Fruit fly (Drosophila melanogaster) whole organism, embryonic: ENCODE data around the gene Taf10.

Source experiments
- Antp ChIP-seq: fragments of 200-800 bp; sonication (Bioruptor generic); optimal IDR thresholded peaks from 3 replicates; lab custom pipeline; 2016; ENCODE audit warnings: missing biosample characterization, missing genetic modification characterization
- BEAF-32 ChIP-seq: fragments of 200-800 bp; sonication (Bioruptor generic); optimal IDR thresholded peaks from 3 replicates; lab custom pipeline; 2017; ENCODE audit warnings: missing biosample characterization, missing genetic modification characterization, mild to moderate bottlenecking, moderate library complexity, missing genetic modification reagents
- CG10274 ChIP-seq: fragments of 200-800 bp; sonication (Bioruptor generic); optimal IDR thresholded peaks from 3 replicates; lab custom pipeline; 2017; ENCODE audit warnings: missing biosample characterization, mild to moderate bottlenecking, missing genetic modification characterization
- CG10654 ChIP-seq: fragments of 200-800 bp; sonication (Bioruptor generic); optimal IDR thresholded peaks from 2 replicates; lab custom pipeline; 2016; ENCODE audit warnings: missing biosample characterization, missing genetic modification characterization
- CG11504 ChIP-seq: fragments of 200-800 bp; sonication (Bioruptor generic); optimal IDR thresholded peaks from 3 replicates; lab custom pipeline; 2019; ENCODE audit warnings: missing biosample characterization, mild to moderate bottlenecking, missing genetic modification characterization, moderate library complexity
- CG1233 ChIP-seq: fragments of 200-800 bp; sonication (Bioruptor generic); optimal IDR thresholded peaks from 4 replicates; lab custom pipeline; 2018; ENCODE audit warnings: missing biosample characterization, mild to moderate bottlenecking, missing genetic modification characterization
- CG12659 ChIP-seq: fragments of 200-800 bp; sonication (Bioruptor generic); optimal IDR thresholded peaks from 3 replicates; lab custom pipeline; 2017; ENCODE audit warnings: mild to moderate bottlenecking, missing biosample characterization, missing genetic modification reagents, missing genetic modification characterization
- CG13296 ChIP-seq: fragments of 200-800 bp; sonication (Bioruptor generic); optimal IDR thresholded peaks from 3 replicates; lab custom pipeline; 2018; ENCODE audit warnings: missing biosample characterization, mild to moderate bottlenecking, missing genetic modification characterization
- CG14667 ChIP-seq: fragments of 200-800 bp; sonication (Bioruptor generic); IDR thresholded peaks from 2 replicates; pipeline ENCODE4 v1.3.6; 2022; ENCODE audit warnings: missing biosample characterization, missing genetic modification characterization
- CG1603 ChIP-seq: fragments of 200-800 bp; sonication (Bioruptor generic); optimal IDR thresholded peaks from 2 replicates; lab custom pipeline; 2019; ENCODE audit warnings: missing biosample characterization, mild to moderate bottlenecking, missing genetic modification characterization, moderate library complexity
- CG16779 ChIP-seq: fragments of 200-800 bp; sonication (Bioruptor generic); IDR thresholded peaks from 2 replicates; pipeline ENCODE4 v1.3.6; 2022; ENCODE audit warnings: missing biosample characterization, missing genetic modification characterization
- CG17612 ChIP-seq: fragments of 200-800 bp; sonication (Bioruptor generic); IDR thresholded peaks from 2 replicates; pipeline ENCODE4 v1.3.6; 2022; ENCODE audit warnings: missing biosample characterization, missing genetic modification characterization
- CG18619 ChIP-seq: fragments of 200-800 bp; sonication (Bioruptor generic); optimal IDR thresholded peaks from 3 replicates; lab custom pipeline; 2017; ENCODE audit warnings: missing biosample characterization, mild to moderate bottlenecking, missing genetic modification characterization
- CG4730 ChIP-seq: fragments of 200-800 bp; sonication (Bioruptor generic); IDR thresholded peaks from 2 replicates; pipeline ENCODE4 v1.3.6; 2022; ENCODE audit warnings: missing biosample characterization, missing genetic modification characterization
- CG6175 ChIP-seq: fragments of 200-800 bp; sonication (Bioruptor generic); IDR thresholded peaks from 3 replicates; pipeline ENCODE4 v1.3.6; 2022; ENCODE audit warnings: missing biosample characterization, missing genetic modification characterization
- CG6765 ChIP-seq: fragments of 200-800 bp; sonication (Bioruptor generic); optimal IDR thresholded peaks from 3 replicates; lab custom pipeline; 2017; ENCODE audit warnings: missing biosample characterization, mild to moderate bottlenecking, missing genetic modification characterization
- CG7556 ChIP-seq: fragments of 200-800 bp; sonication (Bioruptor generic); optimal IDR thresholded peaks from 2 replicates; lab custom pipeline; 2017; ENCODE audit warnings: missing biosample characterization, mild to moderate bottlenecking, missing genetic modification characterization
- CG8359 ChIP-seq: fragments of 200-800 bp; sonication (Bioruptor generic); optimal IDR thresholded peaks from 2 replicates; lab custom pipeline; 2017; ENCODE audit warnings: missing biosample characterization, mild to moderate bottlenecking, missing genetic modification characterization, borderline replicate concordance
- CG9609 ChIP-seq: fragments of 200-800 bp; sonication (Bioruptor generic); optimal IDR thresholded peaks from 3 replicates; lab custom pipeline; 2016; ENCODE audit warnings: missing biosample characterization, missing genetic modification characterization
- CG9932 ChIP-seq: fragments of 200-800 bp; sonication (Bioruptor generic); IDR thresholded peaks from 2 replicates; pipeline ENCODE4 v1.3.6; 2022; ENCODE audit warnings: missing biosample characterization, missing genetic modification characterization
- CHES-1-like ChIP-seq: fragments of 200-800 bp; sonication (Bioruptor generic); optimal IDR thresholded peaks from 2 replicates; lab custom pipeline; 2016; ENCODE audit warnings: missing biosample characterization, missing genetic modification characterization
- Dbx ChIP-seq: fragments of 200-800 bp; sonication (Bioruptor generic); IDR thresholded peaks from 3 replicates; pipeline ENCODE4 v1.3.6; 2022; ENCODE audit warnings: missing biosample characterization, missing genetic modification characterization
- Doc3 ChIP-seq: fragments of 200-800 bp; sonication (Bioruptor generic); IDR thresholded peaks from 3 replicates; pipeline ENCODE4 v1.3.6; 2022; ENCODE audit warnings: missing biosample characterization, missing genetic modification characterization; ENCODE audit not compliant: partially characterized antibody
- HHEX ChIP-seq: fragments of 200-800 bp; sonication (Bioruptor generic); optimal IDR thresholded peaks from 3 replicates; lab custom pipeline; 2017; ENCODE audit warnings: missing biosample characterization, mild to moderate bottlenecking, missing genetic modification characterization, missing genetic modification reagents
- HLH4C ChIP-seq: fragments of 200-800 bp; sonication (Bioruptor generic); IDR thresholded peaks from 3 replicates; pipeline ENCODE4 v1.3.6; 2022; ENCODE audit warnings: missing biosample characterization, missing genetic modification characterization; ENCODE audit not compliant: partially characterized antibody
- Mrtf ChIP-seq: fragments of 200-800 bp; sonication (Bioruptor generic); IDR thresholded peaks from 3 replicates; pipeline ENCODE4 v1.3.6; 2022; ENCODE audit warnings: missing biosample characterization, missing genetic modification characterization
- NC2α ChIP-seq: fragments of 200-800 bp; sonication (Bioruptor generic); optimal IDR thresholded peaks from 2 replicates; lab custom pipeline; 2016; ENCODE audit warnings: missing biosample characterization, missing genetic modification characterization
- NFAT ChIP-seq: fragments of 200-800 bp; sonication (Bioruptor generic); IDR thresholded peaks from 2 replicates; pipeline ENCODE4 v1.3.6; 2022; ENCODE audit warnings: missing biosample characterization, missing genetic modification characterization
- NfI ChIP-seq: fragments of 200-800 bp; sonication (Bioruptor generic); optimal IDR thresholded peaks from 3 replicates; lab custom pipeline; 2018; ENCODE audit warnings: missing biosample characterization, mild to moderate bottlenecking, missing genetic modification characterization, moderate library complexity
- Oli ChIP-seq: fragments of 200-800 bp; sonication (Bioruptor generic); optimal IDR thresholded peaks from 2 replicates; lab custom pipeline; 2018; ENCODE audit warnings: missing biosample characterization, mild to moderate bottlenecking, missing genetic modification characterization, moderate library complexity
- Sox100B ChIP-seq: fragments of 200-800 bp; sonication (Bioruptor generic); optimal IDR thresholded peaks from 3 replicates; lab custom pipeline; 2018; ENCODE audit warnings: missing biosample characterization, mild to moderate bottlenecking, missing genetic modification characterization
- Trl ChIP-seq, 3 experiments: fragments of >200 bp in 2 of 3; fragments of 200-800 bp in 1 of 3; sonication (Bioruptor generic) in 1 of 3; optimal IDR thresholded peaks; 2 replicates in 1 of 3; 3 replicates in 2 of 3; lab custom pipeline; 2016 to 2017; ENCODE audit warnings: missing biosample characterization in 1 of 3, missing genetic modification characterization in 1 of 3
- Xbp1 ChIP-seq: fragments of 200-800 bp; sonication (Bioruptor generic); optimal IDR thresholded peaks from 3 replicates; lab custom pipeline; 2016; ENCODE audit warnings: missing biosample characterization, mild to moderate bottlenecking, missing genetic modification characterization
- bsh ChIP-seq, 2 experiments: fragments of 200-800 bp; sonication (Bioruptor generic); optimal IDR thresholded peaks; 2 replicates each; lab custom pipeline; 2017 to 2018; ENCODE audit warnings: mild to moderate bottlenecking in 2 of 2, missing biosample characterization in 2 of 2, missing genetic modification characterization in 2 of 2, moderate library complexity in 1 of 2
- chif ChIP-seq, 2 experiments: fragments of 200-800 bp; sonication (Bioruptor generic); optimal IDR thresholded peaks; 3 replicates each; lab custom pipeline; 2016; ENCODE audit warnings: missing biosample characterization in 2 of 2, missing genetic modification characterization in 2 of 2
- chinmo ChIP-seq: fragments of 200-800 bp; sonication (Bioruptor generic); IDR thresholded peaks from 4 replicates; pipeline ENCODE4 v1.3.6; 2022; ENCODE audit warnings: missing biosample characterization, missing genetic modification characterization; ENCODE audit not compliant: partially characterized antibody
- cwo ChIP-seq: fragments of 200-800 bp; sonication (Bioruptor generic); optimal IDR thresholded peaks from 3 replicates; lab custom pipeline; 2017; ENCODE audit warnings: missing biosample characterization, missing genetic modification characterization, mild to moderate bottlenecking, moderate library complexity, missing genetic modification reagents
- disco-r ChIP-seq: fragments of 200-800 bp; sonication (Bioruptor generic); optimal IDR thresholded peaks from 2 replicates; lab custom pipeline; 2016; ENCODE audit warnings: missing biosample characterization, missing genetic modification characterization
- dysf ChIP-seq: fragments of 200-800 bp; sonication (Bioruptor generic); IDR thresholded peaks from 3 replicates; pipeline ENCODE4 v1.3.6; 2022; ENCODE audit warnings: missing biosample characterization, missing genetic modification characterization
- esg ChIP-seq: fragments of 200-800 bp; sonication (Bioruptor generic); conservative IDR thresholded peaks from 2 replicates; pipeline ENCODE4 v1.3.6; 2022; ENCODE audit warnings: missing biosample characterization, missing genetic modification characterization
- ftz-f1 ChIP-seq: fragments of 200-800 bp; sonication (Bioruptor generic); optimal IDR thresholded peaks from 2 replicates; lab custom pipeline; 2016; ENCODE audit warnings: missing biosample characterization, missing genetic modification characterization
- nau ChIP-seq: fragments of 200-800 bp; sonication (Bioruptor generic); optimal IDR thresholded peaks from 3 replicates; lab custom pipeline; 2017; ENCODE audit warnings: missing biosample characterization, mild to moderate bottlenecking, missing genetic modification characterization, missing genetic modification reagents
- org-1 ChIP-seq: fragments of 200-800 bp; sonication (Bioruptor generic); optimal IDR thresholded peaks from 2 replicates; lab custom pipeline; 2017; ENCODE audit warnings: missing biosample characterization, missing genetic modification characterization
- otp ChIP-seq: fragments of 200-800 bp; sonication (Bioruptor generic); IDR thresholded peaks from 3 replicates; pipeline ENCODE4, ENCODE4 v1.3.6; 2022; ENCODE audit warnings: missing biosample characterization, missing genetic modification characterization
- pan ChIP-seq, 4 experiments: fragments of >200 bp in 3 of 4; fragments of 200-800 bp in 1 of 4; sonication (Bioruptor generic) in 1 of 4; optimal IDR thresholded peaks in 3 of 4; IDR thresholded peaks in 1 of 4; 2 replicates each; pipeline versions ENCODE4 v1.3.6 to Lab custom; 2017 to 2022; ENCODE audit warnings: missing biosample characterization in 2 of 4, missing genetic modification characterization in 2 of 4, mixed read lengths in 1 of 4
- pzg ChIP-seq: fragments of 200-800 bp; sonication (Bioruptor generic); optimal IDR thresholded peaks from 3 replicates; lab custom pipeline; 2018; ENCODE audit warnings: missing biosample characterization, mild to moderate bottlenecking, missing genetic modification characterization, moderate library complexity
- stc ChIP-seq: fragments of 200-800 bp; sonication (Bioruptor generic); IDR thresholded peaks from 2 replicates; pipeline ENCODE4 v1.3.6; 2022; ENCODE audit warnings: missing biosample characterization, missing genetic modification characterization
- tio ChIP-seq: fragments of 200-800 bp; sonication (Bioruptor generic); optimal IDR thresholded peaks from 2 replicates; lab custom pipeline; 2017; ENCODE audit warnings: missing biosample characterization, missing genetic modification characterization, inconsistent platforms
- zfh2 ChIP-seq: fragments of 200-800 bp; sonication (Bioruptor generic); optimal IDR thresholded peaks from 2 replicates; lab custom pipeline; 2016; ENCODE audit warnings: missing biosample characterization, missing genetic modification characterization

Gene Taf10

DNA sequence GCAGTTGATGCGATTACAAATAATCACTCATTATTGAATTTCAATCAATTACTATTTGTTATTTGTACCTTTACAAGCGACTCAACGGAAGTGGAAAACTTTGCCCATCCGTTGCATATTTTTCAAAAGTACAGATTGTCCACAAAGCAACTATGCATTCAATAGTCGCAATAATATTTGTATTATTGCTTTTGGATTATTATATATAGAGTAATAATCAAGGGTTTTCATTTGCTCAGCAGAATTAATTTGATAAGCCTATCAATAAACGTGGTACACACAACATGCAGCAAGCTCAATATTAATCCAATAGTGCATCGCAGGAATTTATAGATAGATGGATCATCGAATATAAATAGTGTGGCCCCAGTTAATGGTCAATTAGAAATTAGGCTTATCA, 39.1 kb upstream of the Taf10 start:
- peak in 1 of 2 experiments; percentile 37 for TF ChIP-seq bsh (GFP tag; optimal IDR thresholded peaks at IDR 0.05; lab: Kevin White, UChicago)
- TF ChIP-seq nau: no peak
- TF ChIP-seq NFAT (GFP tag; lab: Robert Waterston, UW): no peak
- no peak for TF ChIP-seq esg
- no peak for TF ChIP-seq CG6765 (GFP tag; lab: Kevin White, UChicago)
- TF ChIP-seq pzg (GFP tag; lab: Kevin White, UChicago): no peak
- TF ChIP-seq Doc3 (GFP tag; lab: Robert Waterston, UW): no peak
- TF ChIP-seq CG6175: no peak
- TF ChIP-seq CG9609 (GFP tag; lab: Kevin White, UChicago): no peak
- TF ChIP-seq HLH4C: no peak
- 0 out of 2 replicates have a peak, but pooled peaks have one; percentile 5 for TF ChIP-seq CG17612 (GFP tag; lab: Robert Waterston, UW)
- TF ChIP-seq tio (GFP tag; lab: Kevin White, UChicago): no peak
- TF ChIP-seq stc (GFP tag; lab: Robert Waterston, UW): no peak
- TF ChIP-seq CG11504 (tag; lab: Kevin White, UChicago): peak; percentile 8
- TF ChIP-seq chif (GFP tag; optimal IDR thresholded peaks at IDR 0.05; lab: Kevin White, UChicago): no peak
- no peak for TF ChIP-seq CHES-1-like (GFP tag; lab: Kevin White, UChicago)
- TF ChIP-seq disco-r (GFP tag; lab: Kevin White, UChicago): no peak
- no peak for TF ChIP-seq org-1
- no peak for TF ChIP-seq CG10274 (GFP tag; lab: Kevin White, UChicago)
- TF ChIP-seq HHEX (GFP tag; lab: Kevin White, UChicago): no peak
- TF ChIP-seq otp: no peak
- peak; percentile 15 for TF ChIP-seq Sox100B (GFP tag; lab: Kevin White, UChicago)

DNA sequence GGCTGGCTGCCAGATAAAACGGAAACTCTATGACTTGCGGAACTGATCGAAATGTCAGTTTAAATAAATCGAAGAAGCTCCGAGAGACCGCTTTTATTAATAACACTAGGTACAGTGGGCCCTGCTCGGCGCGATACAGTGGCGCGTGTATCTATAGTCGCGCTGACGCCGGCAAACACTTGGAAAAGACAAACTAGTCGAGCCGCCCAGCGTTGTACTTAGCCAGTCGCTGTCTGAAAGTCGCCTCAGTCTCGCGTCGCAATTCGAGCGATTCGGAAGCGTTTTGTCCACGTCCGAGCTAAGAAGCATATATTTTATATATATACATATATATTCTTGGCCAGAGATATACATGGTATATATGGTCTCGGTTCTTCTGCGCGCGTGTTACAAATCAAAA, 37.8 kb upstream of the Taf10 start:
- peak; percentile 65; the same call in 1 of the 4 replicates for TF ChIP-seq chinmo
- no peak for TF ChIP-seq CG7556 (GFP tag; lab: Kevin White, UChicago)
- peak; percentile 62; the same call in 2 of the 3 replicates for TF ChIP-seq Dbx (GFP tag; lab: Robert Waterston, UW)
- TF ChIP-seq NfI: peak; percentile 46
- TF ChIP-seq dysf (GFP tag; lab: Robert Waterston, UW): peak; percentile 75
- TF ChIP-seq Antp (GFP tag; lab: Kevin White, UChicago): peak; percentile 44
- TF ChIP-seq CG17612 (GFP tag; lab: Robert Waterston, UW): no peak; the same call in 1 of the 2 replicates
- peak; percentile 29 for TF ChIP-seq zfh2 (GFP tag; lab: Kevin White, UChicago)
- peak; percentile 61; the same call in 1 of the 2 replicates for TF ChIP-seq CG4730
- peak; percentile 84 for TF ChIP-seq CG8359 (GFP tag; lab: Kevin White, UChicago)
- TF ChIP-seq CG10654 (GFP tag; lab: Kevin White, UChicago): no peak
- peak; percentile 68 for TF ChIP-seq CG13296 (GFP tag; lab: Kevin White, UChicago)
- TF ChIP-seq BEAF-32 (GFP tag; lab: Kevin White, UChicago): no peak
- TF ChIP-seq CG12659 (GFP tag; lab: Kevin White, UChicago): peak; percentile 24
- TF ChIP-seq pan (optimal IDR thresholded peaks at IDR 0.05; lab: Kevin White, UChicago): no peak
- TF ChIP-seq pan (GFP tag; optimal IDR thresholded peaks at IDR 0.05 in 1 of 2, IDR thresholded peaks at IDR 0.05 in 1 of 2): peak in 1 of 2 experiments; percentile 63
- no peak for TF ChIP-seq NC2α
- TF ChIP-seq CG14667: peak; percentile 44; the same call in 1 of the 2 replicates
- TF ChIP-seq CG1603 (tag; lab: Kevin White, UChicago): peak; percentile 6
- TF ChIP-seq ftz-f1 (GFP tag; lab: Kevin White, UChicago): peak; percentile 58
- peak; percentile 75 for TF ChIP-seq CG9932 (GFP tag; lab: Robert Waterston, UW)
- TF ChIP-seq Mrtf: peak; percentile 65; the same call in 1 of the 3 replicates
- peak; percentile 40 for TF ChIP-seq CG18619 (GFP tag; lab: Kevin White, UChicago)
- TF ChIP-seq Trl (optimal IDR thresholded peaks at IDR 0.05; lab: Kevin White, UChicago): no peak
- TF ChIP-seq Trl (GFP tag; optimal IDR thresholded peaks at IDR 0.05; lab: Kevin White, UChicago): peak; percentile 6
- peak; percentile 16 for TF ChIP-seq Oli
- peak; percentile 32 for TF ChIP-seq cwo (GFP tag; lab: Kevin White, UChicago)
- peak; percentile 64; the same call in 1 of the 2 replicates for TF ChIP-seq CG16779
- TF ChIP-seq Xbp1 (GFP tag; lab: Kevin White, UChicago): peak; percentile 46
- peak; percentile 38 for TF ChIP-seq CG1233 (GFP tag; lab: Kevin White, UChicago)
